Worm (Caenorhabditis elegans) whole organism, late embryonic: Measurements from ENCODE around the gene pap-1.
"Not testable (repeated sequence)": the region's sequence is repeated elsewhere in the genome, so short reads cannot be mapped to it uniquely, and the experiment has no call there.

Source experiments
- C08G9.2 ChIP-seq: sonication (generic microtip); optimal IDR thresholded peaks from 2 replicates; lab custom pipeline; 2016; ENCODE audit warnings: mild to moderate bottlenecking, missing genetic modification characterization, moderate library complexity, missing compliant biosample characterization
- F13H6.1 ChIP-seq: sonication (generic microtip); optimal IDR thresholded peaks from 2 replicates; lab custom pipeline; 2016; ENCODE audit warnings: missing genetic modification characterization, missing compliant biosample characterization
- T23F11.4 ChIP-seq: fragments of 200-800 bp; sonication (Bioruptor generic); optimal IDR thresholded peaks from 2 replicates; lab custom pipeline; 2018; ENCODE audit warnings: mild to moderate bottlenecking, missing genetic modification characterization, missing compliant biosample characterization
- Y22D7AL.16 ChIP-seq: sonication (generic microtip); optimal IDR thresholded peaks from 2 replicates; lab custom pipeline; 2016; ENCODE audit warnings: missing genetic modification characterization, missing compliant biosample characterization
- ceh-30 ChIP-seq: fragments of 150-350 bp; optimal IDR thresholded peaks from 2 replicates; lab custom pipeline; 2014; ENCODE audit warnings: missing biosample characterization, missing genetic modification characterization
- ceh-34 ChIP-seq: sonication (generic microtip); optimal IDR thresholded peaks from 2 replicates; lab custom pipeline; 2016; ENCODE audit warnings: mild to moderate bottlenecking, missing genetic modification characterization, missing compliant biosample characterization
- ceh-45 ChIP-seq: fragments of 200-800 bp; sonication (Bioruptor generic); IDR thresholded peaks from 2 replicates; pipeline ENCODE4 v1.3.6; 2022; ENCODE audit warnings: missing genetic modification reagents, missing genetic modification characterization, missing compliant biosample characterization
- dmd-4 ChIP-seq: sonication (generic microtip); optimal IDR thresholded peaks from 2 replicates; lab custom pipeline; 2016; ENCODE audit warnings: borderline replicate concordance, missing genetic modification characterization, missing compliant biosample characterization
- dve-1 ChIP-seq: sonication (generic microtip); optimal IDR thresholded peaks from 2 replicates; lab custom pipeline; 2017; ENCODE audit warnings: antibody characterized with exemption, mild to moderate bottlenecking, missing genetic modification characterization, missing compliant biosample characterization
- ets-4 ChIP-seq: sonication (generic microtip); optimal IDR thresholded peaks from 2 replicates; lab custom pipeline; 2016; ENCODE audit warnings: missing genetic modification characterization, missing compliant biosample characterization
- eyg-1 ChIP-seq: sonication (generic microtip); optimal IDR thresholded peaks from 2 replicates; lab custom pipeline; 2016; ENCODE audit warnings: missing genotype, missing genetic modification characterization, missing compliant biosample characterization
- fkh-10 ChIP-seq: fragments of 150-350 bp; optimal IDR thresholded peaks from 2 replicates; lab custom pipeline; 2014; ENCODE audit warnings: missing biosample characterization, missing genetic modification reagents, missing genetic modification characterization
- gmeb-2 ChIP-seq: sonication (generic microtip); optimal IDR thresholded peaks from 2 replicates; lab custom pipeline; 2016; ENCODE audit warnings: missing genetic modification characterization, inconsistent platforms, missing compliant biosample characterization
- hlh-15 ChIP-seq: sonication (generic microtip); optimal IDR thresholded peaks from 2 replicates; lab custom pipeline; 2016; ENCODE audit warnings: missing genetic modification characterization, missing compliant biosample characterization
- hlh-30 ChIP-seq: sonication (generic microtip); optimal IDR thresholded peaks from 2 replicates; lab custom pipeline; 2017; ENCODE audit warnings: antibody characterized with exemption, missing genetic modification characterization, missing compliant biosample characterization; ENCODE audit not compliant: insufficient read depth
- lim-6 ChIP-seq: sonication (generic microtip); optimal IDR thresholded peaks from 2 replicates; lab custom pipeline; 2016; ENCODE audit warnings: missing genetic modification characterization, missing compliant biosample characterization
- madf-2 ChIP-seq: sonication (generic microtip); optimal IDR thresholded peaks from 2 replicates; lab custom pipeline; 2017; ENCODE audit warnings: missing genetic modification characterization, missing compliant biosample characterization
- nfya-1 ChIP-seq: sonication (generic microtip); optimal IDR thresholded peaks from 2 replicates; lab custom pipeline; 2017; ENCODE audit warnings: missing genetic modification characterization, mild to moderate bottlenecking, missing compliant biosample characterization, antibody characterized with exemption, moderate library complexity
- npax-4 ChIP-seq: sonication (generic microtip); optimal IDR thresholded peaks from 2 replicates; lab custom pipeline; 2016; ENCODE audit warnings: missing genetic modification characterization, missing compliant biosample characterization
- odd-2 ChIP-seq: sonication (generic microtip); optimal IDR thresholded peaks from 2 replicates; lab custom pipeline; 2017; ENCODE audit warnings: antibody characterized with exemption, mild to moderate bottlenecking, missing genetic modification characterization, missing compliant biosample characterization
- pag-3 ChIP-seq: sonication (generic microtip); optimal IDR thresholded peaks from 2 replicates; lab custom pipeline; 2016; ENCODE audit warnings: missing compliant biosample characterization, missing genetic modification characterization, borderline replicate concordance
- pat-9 ChIP-seq: fragments of 200-800 bp; sonication (Bioruptor generic); optimal IDR thresholded peaks from 2 replicates; lab custom pipeline; 2018; ENCODE audit warnings: mild to moderate bottlenecking, missing genetic modification characterization, moderate library complexity, missing compliant biosample characterization
- pax-1 ChIP-seq: fragments of 150-350 bp; optimal IDR thresholded peaks from 2 replicates; lab custom pipeline; 2014; ENCODE audit warnings: missing biosample characterization, missing genetic modification characterization
- pha-2 ChIP-seq: sonication (generic microtip); optimal IDR thresholded peaks from 2 replicates; lab custom pipeline; 2017; ENCODE audit warnings: mild to moderate bottlenecking, missing genetic modification characterization, missing compliant biosample characterization
- pha-4 ChIP-seq: fragments of 150-350 bp; optimal IDR thresholded peaks from 2 replicates; lab custom pipeline; 2018; ENCODE audit warnings: missing biosample characterization, missing genetic modification reagents, missing genetic modification characterization
- pqm-1 ChIP-seq: sonication (generic microtip); optimal IDR thresholded peaks from 2 replicates; lab custom pipeline; 2016; ENCODE audit warnings: missing genetic modification characterization, missing compliant biosample characterization
- pros-1 ChIP-seq: fragments of 150-350 bp; optimal IDR thresholded peaks from 2 replicates; lab custom pipeline; 2014; ENCODE audit warnings: missing biosample characterization, missing genetic modification reagents, missing genetic modification characterization
- ref-2 ChIP-seq: sonication (generic microtip); optimal IDR thresholded peaks from 2 replicates; lab custom pipeline; 2016; ENCODE audit warnings: missing genetic modification characterization, missing compliant biosample characterization
- sox-2 ChIP-seq: fragments of 200-800 bp; sonication (Bioruptor generic); IDR thresholded peaks from 2 replicates; pipeline ENCODE4 v1.3.6; 2022; ENCODE audit warnings: missing genetic modification reagents, missing genetic modification characterization, missing compliant biosample characterization
- tbx-7 ChIP-seq: sonication (generic microtip); optimal IDR thresholded peaks from 2 replicates; lab custom pipeline; 2016; ENCODE audit warnings: missing genotype, missing genetic modification characterization, missing compliant biosample characterization
- unc-3 ChIP-seq, 2 experiments: fragments of 200-800 bp in 1 of 2; sonication (Bioruptor generic) in 1 of 2; sonication (generic microtip) in 1 of 2; conservative IDR thresholded peaks in 1 of 2; optimal IDR thresholded peaks in 1 of 2; 2 replicates each; pipeline versions ENCODE4 v1.3.6 to Lab custom; 2016 to 2022; ENCODE audit warnings: missing compliant biosample characterization in 2 of 2, missing genetic modification characterization in 2 of 2, missing genetic modification reagents in 1 of 2
- unc-42 ChIP-seq: sonication (generic microtip); optimal IDR thresholded peaks from 2 replicates; lab custom pipeline; 2016; ENCODE audit warnings: missing genotype, missing genetic modification characterization, missing compliant biosample characterization
- unc-55 ChIP-seq: sonication (generic microtip); optimal IDR thresholded peaks from 2 replicates; lab custom pipeline; 2017; ENCODE audit warnings: missing biosample characterization, missing genetic modification reagents, missing genetic modification characterization
- unc-86 ChIP-seq: sonication (generic microtip); optimal IDR thresholded peaks from 2 replicates; lab custom pipeline; 2016; ENCODE audit warnings: missing genetic modification characterization, missing compliant biosample characterization
- zip-5 ChIP-seq: sonication (generic microtip); optimal IDR thresholded peaks from 2 replicates; lab custom pipeline; 2016; ENCODE audit warnings: missing genetic modification characterization, missing compliant biosample characterization

The pap-1 gene

ce11 chrV:10449302-10449701 is 7.5 kb downstream of the pap-1 start:
- TF ChIP-seq ceh-45 (0 out of 2 replicates have a peak, but pooled peaks have one; percentile 20), unc-3 (GFP tag; conservative IDR thresholded peaks at IDR 0.05; lab: Robert Waterston, UW) (peak; percentile 56; the same call in 1 of the 2 replicates)
- TF ChIP-seq unc-3 (tag; optimal IDR thresholded peaks at IDR 0.05; lab: Kevin White, UChicago): not testable (repeated sequence)
- TF ChIP-seq, all 69 proteins: peak for 2; not testable (repeated sequence) for 67

- TF ChIP-seq unc-3 (GFP tag; conservative IDR thresholded peaks at IDR 0.05; lab: Robert Waterston, UW) (peak; percentile 73; the same call in 1 of the 2 replicates), ceh-45 (peak; percentile 66; the same call in 1 of the 2 replicates)
- TF ChIP-seq unc-3 (tag; optimal IDR thresholded peaks at IDR 0.05; lab: Kevin White, UChicago): not testable (repeated sequence)
Measured at ce11 chrV:10450355-10450754, 8.6 kb downstream of the pap-1 start.

- no peak for TF ChIP-seq unc-55 (GFP tag; lab: Kevin White, UChicago)
- no peak for TF ChIP-seq unc-3 (GFP tag; conservative IDR thresholded peaks at IDR 0.05; lab: Robert Waterston, UW)
- no peak for TF ChIP-seq unc-3 (tag; optimal IDR thresholded peaks at IDR 0.05; lab: Kevin White, UChicago)
- TF ChIP-seq C08G9.2: no peak
- TF ChIP-seq Y22D7AL.16 (tag; lab: Kevin White, UChicago): no peak
- no peak for TF ChIP-seq ref-2
- TF ChIP-seq odd-2 (tag; lab: Kevin White, UChicago): no peak
Measured at ce11 chrV:10453466-10453865, 11.7 kb downstream of the pap-1 start, which contains the start of gene Y32F6A.5. Gene Y32F6A.5 (minus strand): TSS chrV:10453605.

- no peak for TF ChIP-seq tbx-7 (tag; lab: Kevin White, UChicago)
- no peak for TF ChIP-seq sox-2 (GFP tag; lab: Robert Waterston, UW)
- no peak for TF ChIP-seq pros-1
- TF ChIP-seq hlh-15 (tag; lab: Kevin White, UChicago): no peak
- no peak for TF ChIP-seq pha-2
- no peak for TF ChIP-seq fkh-10
Measured at ce11 chrV:10457247-10457646, 15.5 kb downstream of the pap-1 start, which contains the start of gene F22E12.1. Gene F22E12.1 (minus strand): TSS chrV:10457347.

- TF ChIP-seq ceh-30 (tag; lab: Kevin White, UChicago) (no peak), F13H6.1 (tag; lab: Kevin White, UChicago) (no peak), hlh-30 (tag; lab: Kevin White, UChicago) (no peak), madf-2 (tag; lab: Kevin White, UChicago) (no peak), nfya-1 (tag; lab: Kevin White, UChicago) (no peak), dmd-4 (tag; lab: Kevin White, UChicago) (no peak), unc-86 (no peak), ets-4 (tag; lab: Kevin White, UChicago) (no peak), fkh-10 (no peak), Y22D7AL.16 (tag; lab: Kevin White, UChicago) (no peak), T23F11.4 (GFP tag; lab: Kevin White, UChicago) (no peak), unc-42 (tag; lab: Kevin White, UChicago) (no peak), pha-2 (no peak), eyg-1 (tag; lab: Kevin White, UChicago) (no peak), npax-4 (tag; lab: Kevin White, UChicago) (no peak)
Measured at ce11 chrV:10460685-10461084, 18.9 kb downstream of the pap-1 start.

ce11 chrV:10462066-10462465 is 20.3 kb downstream of the pap-1 start, which contains the start of gene chw-1:
Gene chw-1 (plus strand): TSS chrV:10462282.
- no peak for TF ChIP-seq pax-1 (tag; lab: Kevin White, UChicago)
- no peak for TF ChIP-seq dve-1 (tag; lab: Kevin White, UChicago)
- no peak for TF ChIP-seq pha-4 (tag; lab: Kevin White, UChicago)
- TF ChIP-seq lim-6 (tag; lab: Kevin White, UChicago): no peak
- no peak for TF ChIP-seq pha-2
- TF ChIP-seq ceh-34: no peak
- TF ChIP-seq zip-5 (tag; lab: Kevin White, UChicago): no peak
- no peak for TF ChIP-seq hlh-15 (tag; lab: Kevin White, UChicago)
- no peak for TF ChIP-seq pqm-1
- no peak for TF ChIP-seq gmeb-2 (tag; lab: Kevin White, UChicago)
- no peak for TF ChIP-seq fkh-10
- no peak for TF ChIP-seq dmd-4 (tag; lab: Kevin White, UChicago)
- no peak for TF ChIP-seq eyg-1 (tag; lab: Kevin White, UChicago)
- no peak for TF ChIP-seq pag-3 (tag; lab: Kevin White, UChicago)
- no peak for TF ChIP-seq pat-9 (tag; lab: Kevin White, UChicago)
